Fruit fly (Drosophila melanogaster): ENCODE measurements around the gene Usp12-46.

DNA sequence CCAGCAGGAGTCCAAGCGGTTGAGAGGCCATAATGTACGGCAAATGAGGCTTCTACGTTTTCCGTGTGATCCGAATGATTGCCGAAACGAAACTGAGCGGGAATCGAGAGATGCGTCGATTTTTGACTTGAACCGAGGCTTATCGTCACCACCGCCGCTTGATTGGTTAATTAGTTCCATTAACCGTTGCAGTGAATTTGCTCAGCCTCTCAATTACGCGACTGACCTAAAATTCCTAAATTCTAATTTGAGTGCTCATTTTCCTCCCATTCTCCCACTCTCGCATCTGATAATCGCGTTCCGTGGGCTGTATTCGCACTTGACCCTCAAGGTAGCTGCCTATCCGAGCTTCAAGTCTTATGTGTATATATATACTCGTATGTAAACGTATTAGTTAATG is 15.4 kb downstream of the Usp12-46 start, which contains the start of gene Nepl15:
- TF ChIP-seq jumu (GFP tag; optimal IDR thresholded peaks at IDR 0.05) (no peak), Abd-B (GFP tag; optimal IDR thresholded peaks at IDR 0.05) (no peak), CG13894 (tag; optimal IDR thresholded peaks at IDR 0.05) (no peak), NC2β (GFP tag; optimal IDR thresholded peaks at IDR 0.05) (no peak), Sry-δ (GFP tag; optimal IDR thresholded peaks at IDR 0.05) (no peak), CG15696 (tag; optimal IDR thresholded peaks at IDR 0.05) (no peak), Dfd (GFP tag; optimal IDR thresholded peaks at IDR 0.05) (no peak), CG33557 (GFP tag; optimal IDR thresholded peaks at IDR 0.05) (no peak), pnt (GFP tag; optimal IDR thresholded peaks at IDR 0.05) (no peak), CG17328 (GFP tag; IDR thresholded peaks at IDR 0.05) (no peak), Mes4 (GFP tag; optimal IDR thresholded peaks at IDR 0.05) (no peak), gt (GFP tag; IDR thresholded peaks at IDR 0.05) (no peak), CG18262 (tag; optimal IDR thresholded peaks at IDR 0.05) (no peak), Deaf1 (tag; optimal IDR thresholded peaks at IDR 0.05) (no peak)

All from whole organism, embryonic.